Fruit fly (Drosophila melanogaster) whole organism, embryonic: ENCODE measurements around the gene NK7.1.

Experiments
- CG14667 ChIP-seq: fragments of 200-800 bp; sonication (Bioruptor generic); IDR thresholded peaks from 2 replicates; pipeline ENCODE4 v1.3.6; 2022; ENCODE audit warnings: missing biosample characterization, missing genetic modification characterization
- CG1602 ChIP-seq: fragments of 200-800 bp; sonication (Bioruptor generic); optimal IDR thresholded peaks from 3 replicates; lab custom pipeline; 2016; ENCODE audit warnings: missing biosample characterization, missing genetic modification characterization
- CG18476 ChIP-seq: fragments of 200-800 bp; sonication (Bioruptor generic); optimal IDR thresholded peaks from 2 replicates; lab custom pipeline; 2016; ENCODE audit warnings: missing biosample characterization, mild to moderate bottlenecking, missing genetic modification characterization
- CG3838 ChIP-seq: fragments of 200-800 bp; sonication (Bioruptor generic); optimal IDR thresholded peaks from 3 replicates; lab custom pipeline; 2016; ENCODE audit warnings: missing biosample characterization, missing genetic modification characterization
- CG9609 ChIP-seq: fragments of 200-800 bp; sonication (Bioruptor generic); optimal IDR thresholded peaks from 3 replicates; lab custom pipeline; 2016; ENCODE audit warnings: missing biosample characterization, missing genetic modification characterization
- CTCF ChIP-seq: fragments of 200-800 bp; sonication (Bioruptor generic); optimal IDR thresholded peaks from 2 replicates; lab custom pipeline; 2017; ENCODE audit warnings: missing biosample characterization, mild to moderate bottlenecking, missing genetic modification characterization, moderate library complexity
- Hmx ChIP-seq: fragments of 200-800 bp; sonication (Bioruptor generic); optimal IDR thresholded peaks from 2 replicates; lab custom pipeline; 2016; ENCODE audit warnings: missing biosample characterization, missing genetic modification characterization
- Lim3 ChIP-seq: fragments of 200-800 bp; sonication (Bioruptor generic); IDR thresholded peaks from 2 replicates; pipeline ENCODE4 v1.3.6; 2022; ENCODE audit warnings: missing biosample characterization, missing genetic modification characterization
- al ChIP-seq: fragments of 200-800 bp; sonication (Bioruptor generic); IDR thresholded peaks from 2 replicates; pipeline ENCODE4 v1.3.6; 2022; ENCODE audit warnings: missing biosample characterization, missing genetic modification characterization
- jigr1 ChIP-seq: fragments of 200-800 bp; sonication (Bioruptor generic); IDR thresholded peaks from 3 replicates; pipeline ENCODE4 v1.3.6; 2022; ENCODE audit warnings: missing biosample characterization, missing genetic modification characterization
- kni ChIP-seq: fragments of 200-800 bp; sonication (Bioruptor generic); optimal IDR thresholded peaks from 3 replicates; lab custom pipeline; 2017; ENCODE audit warnings: mild to moderate bottlenecking, missing biosample characterization, missing genetic modification reagents, missing genetic modification characterization
- pan ChIP-seq, 4 experiments: fragments of >200 bp in 3 of 4; fragments of 200-800 bp in 1 of 4; sonication (Bioruptor generic) in 1 of 4; optimal IDR thresholded peaks in 3 of 4; IDR thresholded peaks in 1 of 4; 2 replicates each; pipeline versions ENCODE4 v1.3.6 to Lab custom; 2017 to 2022; ENCODE audit warnings: missing biosample characterization in 2 of 4, missing genetic modification characterization in 2 of 4, mixed read lengths in 1 of 4
- unpg ChIP-seq: fragments of 200-800 bp; sonication (Bioruptor generic); optimal IDR thresholded peaks from 3 replicates; lab custom pipeline; 2018; ENCODE audit warnings: missing biosample characterization, mild to moderate bottlenecking, missing genetic modification characterization, moderate library complexity

DNA sequence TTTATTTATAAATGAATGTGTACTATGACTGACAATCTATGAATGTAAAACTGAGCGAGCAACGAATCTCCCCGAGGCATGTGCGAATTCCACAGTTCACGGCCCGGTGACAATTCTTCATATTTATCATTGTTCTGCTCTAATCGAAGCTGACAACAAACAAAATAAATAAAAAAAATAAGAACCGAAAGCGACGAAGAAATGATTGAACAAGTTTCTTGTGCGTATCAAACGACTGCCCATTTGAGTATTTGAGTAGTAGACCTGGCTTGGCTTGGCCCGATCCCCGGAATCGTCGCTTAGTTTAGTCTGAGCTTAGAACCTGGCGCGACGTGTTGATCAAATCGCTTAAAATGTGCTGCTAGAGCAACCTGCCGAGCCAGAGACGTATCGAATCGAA is 62.7 kb downstream of the NK7.1 start, which contains the start of gene CG31321:
- TF ChIP-seq al (GFP tag; lab: Robert Waterston, UW) (no peak), kni (GFP tag; lab: Kevin White, UChicago) (no peak), CG18476 (no peak), CG14667 (no peak), CG3838 (no peak), Hmx (GFP tag; lab: Kevin White, UChicago) (no peak), Lim3 (no peak), pan (optimal IDR thresholded peaks at IDR 0.05; lab: Kevin White, UChicago) (no peak), pan (GFP tag; optimal IDR thresholded peaks at IDR 0.05 in 1 of 2, IDR thresholded peaks at IDR 0.05 in 1 of 2) (no peak), CG9609 (GFP tag; lab: Kevin White, UChicago) (no peak), unpg (GFP tag; lab: Kevin White, UChicago) (no peak), CG1602 (no peak), jigr1 (GFP tag; lab: Robert Waterston, UW) (no peak), CTCF (GFP tag; lab: Kevin White, UChicago) (no peak)
